Fruit fly (Drosophila melanogaster): Measurements from ENCODE around the gene htt.
"Not testable (repeated sequence)": the region's sequence is repeated elsewhere in the genome, so short reads cannot be mapped to it uniquely, and the experiment has no call there.

htt gene

DNA sequence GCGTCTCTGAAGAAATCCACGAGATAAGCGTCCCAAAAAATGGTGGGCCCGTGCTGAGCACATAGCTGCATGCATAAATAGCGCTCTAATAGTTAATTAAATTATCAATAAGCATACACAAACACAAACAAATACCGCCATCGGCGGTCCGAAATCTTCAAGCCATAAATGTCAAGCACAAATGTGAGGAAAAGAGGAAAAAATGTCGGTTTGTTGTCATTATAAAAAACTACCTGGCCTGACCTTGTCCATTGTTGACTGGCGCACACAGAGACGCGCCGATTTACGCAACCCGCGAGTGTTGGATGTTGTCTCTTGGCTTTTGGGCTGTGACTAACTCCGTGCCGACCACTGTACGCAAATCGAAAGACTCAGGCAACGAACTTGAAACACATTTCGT, 8.1 kb upstream of the htt start:
- TF ChIP-seq Crg-1 (GFP tag; optimal IDR thresholded peaks at IDR 0.05) (no peak), Clk (GFP tag; optimal IDR thresholded peaks at IDR 0.05) (no peak), cic (GFP tag; optimal IDR thresholded peaks at IDR 0.05) (no peak), CG14711 (tag; optimal IDR thresholded peaks at IDR 0.05) (no peak), CG5204 (GFP tag; optimal IDR thresholded peaks at IDR 0.05) (no peak), CG11617 (GFP tag; optimal IDR thresholded peaks at IDR 0.05) (no peak), cnc (optimal IDR thresholded peaks at IDR 0.05) (no peak), CG7045 (GFP tag; optimal IDR thresholded peaks at IDR 0.05) (no peak), CG33017 (tag; optimal IDR thresholded peaks at IDR 0.05) (no peak), tj (GFP tag; optimal IDR thresholded peaks at IDR 0.05) (no peak), CG1620 (GFP tag; optimal IDR thresholded peaks at IDR 0.05) (no peak), Mnt (GFP tag; optimal IDR thresholded peaks at IDR 0.05) (no peak)

DNA sequence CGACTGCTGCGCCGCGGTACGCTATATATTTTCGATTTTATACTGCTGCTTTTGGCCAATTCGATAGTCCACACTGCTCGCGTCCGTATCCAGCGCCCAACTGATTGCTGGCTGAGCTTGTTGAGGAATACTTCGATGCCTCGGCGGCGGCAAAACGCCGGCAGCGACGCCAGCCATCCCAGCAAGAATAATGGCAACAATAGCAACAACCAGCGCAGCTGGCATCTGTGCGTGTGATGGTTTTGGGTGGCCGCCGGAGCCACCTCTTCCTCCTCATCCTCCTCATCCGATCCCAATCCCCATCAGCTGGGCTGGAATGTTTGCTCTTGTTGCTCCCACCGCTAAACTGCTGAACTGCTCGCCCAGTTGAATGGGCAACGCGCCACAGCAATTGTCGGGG, 48.6 kb downstream of the htt start, which contains the start of gene AstA-R2:
Gene AstA-R2 (minus strand): TSS at position 101 of the 400 bp plus-strand sequence.
- TF ChIP-seq CG14711 (tag; optimal IDR thresholded peaks at IDR 0.05): no peak
- TF ChIP-seq Hr96 (GFP tag; optimal IDR thresholded peaks at IDR 0.05): no peak
- no peak for TF ChIP-seq Mnt (GFP tag; optimal IDR thresholded peaks at IDR 0.05)
- TF ChIP-seq CG12768 (GFP tag; optimal IDR thresholded peaks at IDR 0.05): no peak
- no peak for TF ChIP-seq cnc (optimal IDR thresholded peaks at IDR 0.05)
- no peak for TF ChIP-seq CG33017 (tag; optimal IDR thresholded peaks at IDR 0.05)
- TF ChIP-seq pad (GFP tag; optimal IDR thresholded peaks at IDR 0.05): no peak
- TF ChIP-seq CG5204 (GFP tag; optimal IDR thresholded peaks at IDR 0.05): no peak
- TF ChIP-seq ovo (GFP tag; optimal IDR thresholded peaks at IDR 0.05): no peak

DNA sequence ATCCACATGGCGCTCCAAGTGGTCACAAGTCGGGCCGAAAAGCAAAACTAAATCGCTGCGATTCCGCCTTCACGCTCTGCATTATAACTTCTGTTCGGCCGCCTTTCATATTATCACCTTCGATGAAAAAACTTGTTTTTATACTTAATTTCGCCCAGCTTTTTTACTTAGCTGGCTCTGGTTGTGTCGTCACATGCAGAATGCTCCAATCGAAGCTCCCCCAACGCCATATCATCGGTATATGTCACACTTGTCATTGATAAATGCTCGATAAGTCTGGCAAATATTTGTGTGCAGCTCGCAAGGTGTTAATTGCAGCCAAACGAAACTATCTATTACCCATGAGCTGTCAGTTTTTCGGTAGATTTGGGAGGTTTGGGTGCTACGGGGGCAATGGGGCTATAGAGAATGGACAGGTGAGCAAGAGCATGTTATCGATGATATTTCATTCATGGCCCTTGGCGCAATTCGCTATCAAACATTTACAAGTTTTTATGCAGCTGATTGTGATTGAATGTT, 55.6 kb downstream of the htt start, which contains the start of gene CG10000:
Gene CG10000 (minus strand): TSS at position 51 of the 519 bp plus-strand sequence.
- TF ChIP-seq cic (GFP tag; optimal IDR thresholded peaks at IDR 0.05) (peak; percentile 27), toe (GFP tag; optimal IDR thresholded peaks at IDR 0.05) (no peak), pad (GFP tag; optimal IDR thresholded peaks at IDR 0.05) (no peak), CG7045 (GFP tag; optimal IDR thresholded peaks at IDR 0.05) (no peak)

DNA sequence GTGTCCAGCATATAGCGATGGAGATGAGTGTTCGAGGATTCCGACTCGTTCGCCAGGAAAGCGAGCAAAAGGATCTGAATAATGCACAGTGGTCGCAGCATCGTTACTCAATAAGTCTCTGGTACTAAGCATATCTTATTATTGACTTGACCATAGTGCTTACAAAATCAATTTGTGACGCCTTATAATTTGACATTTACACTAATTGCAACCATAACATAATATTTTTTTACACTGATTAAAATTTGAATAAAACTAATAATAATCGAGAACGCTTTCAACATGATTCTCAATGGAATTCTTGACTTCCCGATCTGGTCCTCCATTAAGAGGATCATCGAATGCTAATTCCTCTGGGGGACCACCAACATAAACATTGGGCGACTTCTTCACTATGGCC, 60.8 kb downstream of the htt start, which contains the start of gene CG9997:
Gene CG9997 (minus strand): TSS at position 101 of the 400 bp plus-strand sequence.
- TF ChIP-seq Crg-1 (GFP tag; optimal IDR thresholded peaks at IDR 0.05) (no peak), kay (GFP tag; ENCODE audit: borderline replicate concordance) (no peak)

DNA sequence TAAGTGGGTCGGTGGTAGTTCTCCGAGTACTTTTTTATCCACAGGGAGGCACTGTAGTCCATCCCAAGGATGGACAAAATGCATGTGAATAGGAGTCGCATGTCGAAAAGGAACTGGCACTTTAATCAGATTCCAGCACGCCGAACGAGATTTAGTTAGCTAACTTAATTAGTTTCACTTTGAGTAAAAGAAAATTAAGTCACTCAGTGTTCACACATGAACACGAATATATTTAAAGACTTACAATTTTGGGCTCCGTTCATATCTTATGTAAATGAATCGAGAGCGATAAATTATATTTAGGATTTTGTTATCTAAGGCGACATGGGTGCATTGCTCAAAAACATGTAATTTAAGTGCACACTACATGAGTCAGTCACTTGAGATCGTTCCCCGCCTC, 62.1 kb downstream of the htt start, which contains the start of gene aqrs:
Gene aqrs (minus strand): TSS at position 101 of the 400 bp plus-strand sequence.
- not testable (repeated sequence) for TF ChIP-seq toe, Crg-1, Mnt (GFP tag; optimal IDR thresholded peaks at IDR 0.05)

DNA sequence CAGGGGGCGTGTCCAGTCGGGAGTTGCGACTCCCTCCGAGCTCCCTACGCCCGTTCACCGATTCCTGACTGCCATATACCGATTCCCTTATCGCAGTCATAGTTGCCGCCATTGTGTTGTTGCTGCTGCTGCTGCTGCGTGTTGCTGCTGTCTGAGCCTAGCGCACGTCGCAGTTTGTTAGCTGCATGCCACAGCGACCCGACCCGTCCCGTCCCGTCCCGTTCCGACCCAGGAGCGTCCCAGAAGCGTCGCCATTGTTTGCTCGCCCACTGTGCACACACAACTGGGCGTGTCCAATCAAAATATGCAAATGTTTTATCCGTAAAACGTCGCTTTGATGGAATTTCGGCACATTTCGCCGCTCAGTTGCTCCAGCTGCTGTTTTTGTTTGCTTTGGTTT, 79.7 kb downstream of the htt start:
- TF ChIP-seq CG11617 (GFP tag; optimal IDR thresholded peaks at IDR 0.05): no peak
- no peak for TF ChIP-seq ovo (GFP tag; optimal IDR thresholded peaks at IDR 0.05)
